Fruit fly (Drosophila melanogaster): Measurements from ENCODE around the gene CG2211.

Gene CG2211

dm6 chr3L:1374438-1375133, 39.4 kb upstream of the CG2211 start (continued):
- TF ChIP-seq CG16813 (GFP tag; IDR thresholded peaks at IDR 0.05; ENCODE audit: partially characterized antibody) = no peak
- TF ChIP-seq hkb (optimal IDR thresholded peaks at IDR 0.05) = no peak
- TF ChIP-seq hkb (GFP tag; IDR thresholded peaks at IDR 0.05) = no peak
- 0 out of 2 replicates have a peak, but pooled peaks have one; percentile 11 for TF ChIP-seq slbo (GFP tag; IDR thresholded peaks at IDR 0.05)

DNA sequence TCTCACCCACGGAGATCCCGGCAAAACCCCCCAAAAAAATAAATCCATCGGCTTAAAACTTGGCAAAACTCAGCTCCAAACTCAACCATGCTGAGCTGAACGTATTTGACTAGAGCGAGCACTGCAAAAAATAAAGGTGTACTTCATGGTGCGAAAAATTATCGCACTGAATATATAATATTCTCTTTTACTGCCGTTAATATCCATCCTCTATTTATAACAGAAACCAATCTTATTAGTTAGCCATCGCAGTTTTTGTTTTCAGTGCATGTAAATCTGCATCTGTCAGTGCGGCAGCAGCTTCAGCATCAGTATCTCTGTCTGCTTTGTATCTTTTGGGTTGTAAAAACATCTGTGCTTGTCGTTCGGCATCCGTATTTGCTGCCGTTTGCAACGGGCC, 35.8 kb upstream of the CG2211 start:
- TF ChIP-seq CG4820 (GFP tag; optimal IDR thresholded peaks at IDR 0.05) (peak; percentile 26), CG14441 (GFP tag; IDR thresholded peaks at IDR 0.05) (peak; percentile 60), sens (GFP tag) (peak; percentile 43), sisA (GFP tag; IDR thresholded peaks at IDR 0.05) (peak; percentile 23; the same call in 1 of the 2 replicates), CG12155 (GFP tag; optimal IDR thresholded peaks at IDR 0.05) (no peak), twi (tag; optimal IDR thresholded peaks at IDR 0.05) (no peak), lmd (GFP tag; IDR thresholded peaks at IDR 0.05) (peak; percentile 8; the same call in 1 of the 2 replicates), CG1603 (tag; optimal IDR thresholded peaks at IDR 0.05) (peak; percentile 64), pfk (GFP tag; optimal IDR thresholded peaks at IDR 0.05) (no peak), eve (GFP tag; optimal IDR thresholded peaks at IDR 0.05) (peak in 1 of 2 experiments; percentile 17), CG15269 (tag; optimal IDR thresholded peaks at IDR 0.05) (peak; percentile 8), Blimp-1 (GFP tag; optimal IDR thresholded peaks at IDR 0.05) (peak; percentile 36), Hr3 (GFP tag; optimal IDR thresholded peaks at IDR 0.05) (peak; percentile 10), ara (GFP tag; IDR thresholded peaks at IDR 0.05) (no peak), CG14014 (GFP tag; IDR thresholded peaks at IDR 0.05) (no peak), aop (GFP tag; IDR thresholded peaks at IDR 0.05) (0 out of 2 replicates have a peak, but pooled peaks have one; percentile 35), nmo (GFP tag; optimal IDR thresholded peaks at IDR 0.05) (peak; percentile 34), Ssrp (tag; optimal IDR thresholded peaks at IDR 0.05) (peak; percentile 29), gro (GFP tag; optimal IDR thresholded peaks at IDR 0.05) (no peak), ind (GFP tag; optimal IDR thresholded peaks at IDR 0.05) (peak; percentile 14), CG34422 (GFP tag; IDR thresholded peaks at IDR 0.05) (0 out of 3 replicates have a peak, but pooled peaks have one; percentile 42), CG12769 (tag; optimal IDR thresholded peaks at IDR 0.05) (peak; percentile 24), Ada2b (GFP tag; IDR thresholded peaks at IDR 0.05) (peak; percentile 42), phol (tag; optimal IDR thresholded peaks at IDR 0.05) (peak; percentile 40), ci (GFP tag; IDR thresholded peaks at IDR 0.05) (peak; percentile 44; the same call in 1 of the 3 replicates), CG12391 (tag; optimal IDR thresholded peaks at IDR 0.05) (peak; percentile 17), fd96Cb (tag; optimal IDR thresholded peaks at IDR 0.05) (peak; percentile 2), gt (GFP tag; IDR thresholded peaks at IDR 0.05) (no peak), CG10431 (GFP tag; optimal IDR thresholded peaks at IDR 0.05) (no peak), H2.0 (GFP tag; IDR thresholded peaks at IDR 0.05) (peak; percentile 22; the same call in 1 of the 2 replicates), Stat92E (GFP tag; optimal IDR thresholded peaks at IDR 0.05) (no peak), CG7839 (tag; optimal IDR thresholded peaks at IDR 0.05) (peak; percentile 43), CG18011 (GFP tag; optimal IDR thresholded peaks at IDR 0.05) (no peak), row (GFP tag; IDR thresholded peaks at IDR 0.05) (peak; percentile 27; the same call in 1 of the 3 replicates), gem (tag; optimal IDR thresholded peaks at IDR 0.05) (peak; percentile 61), oc (tag; optimal IDR thresholded peaks at IDR 0.05) (no peak), CG11504 (tag; optimal IDR thresholded peaks at IDR 0.05) (peak; percentile 56), hkb (optimal IDR thresholded peaks at IDR 0.05) (no peak), hkb (GFP tag; IDR thresholded peaks at IDR 0.05) (peak; percentile 43; the same call in 1 of the 2 replicates), CG10654 (GFP tag; optimal IDR thresholded peaks at IDR 0.05) (peak; percentile 6), dmrt99B (tag; optimal IDR thresholded peaks at IDR 0.05) (peak; percentile 47), CG12219 (GFP tag; optimal IDR thresholded peaks at IDR 0.05) (peak; percentile 11), Fer3 (tag; optimal IDR thresholded peaks at IDR 0.05) (no peak), bab2 (GFP tag; optimal IDR thresholded peaks at IDR 0.05) (no peak), HLH3B (GFP tag; IDR thresholded peaks at IDR 0.05) (peak; percentile 54)

All from whole organism, embryonic.